Worm (Caenorhabditis elegans) whole organism, L4 larva: Measurements from ENCODE around the gene rol-8.

Experiments
- D1046.2 ChIP-seq: fragments of 200-800 bp; sonication (Bioruptor generic); IDR thresholded peaks from 2 replicates; pipeline ENCODE4 v1.3.6; 2022; ENCODE audit warnings: missing genetic modification characterization, missing compliant biosample characterization
- F37D6.2 ChIP-seq: sonication (generic microtip); optimal IDR thresholded peaks from 2 replicates; lab custom pipeline; 2016; ENCODE audit warnings: mild to moderate bottlenecking, missing genetic modification characterization, missing compliant biosample characterization
- T20F7.1 ChIP-seq: fragments of 200-800 bp; sonication (Bioruptor generic); optimal IDR thresholded peaks from 2 replicates; lab custom pipeline; 2018; ENCODE audit warnings: mild to moderate bottlenecking, missing genetic modification characterization, missing compliant biosample characterization
- Y48G9A.11 ChIP-seq: fragments of 200-800 bp; sonication (Bioruptor generic); IDR thresholded peaks from 2 replicates; pipeline ENCODE4 v1.3.6; 2022; ENCODE audit warnings: missing genetic modification reagents, missing genetic modification characterization, missing compliant biosample characterization
- Y5F2A.4 ChIP-seq: fragments of 200-800 bp; sonication (Bioruptor generic); optimal IDR thresholded peaks from 2 replicates; lab custom pipeline; 2018; ENCODE audit warnings: mild to moderate bottlenecking, missing genetic modification characterization, missing compliant biosample characterization
- aha-1 ChIP-seq: fragments of 150-350 bp; peaks from one replicate; lab custom pipeline; 2014; ENCODE audit warnings: missing biosample characterization, missing genetic modification characterization
- aly-2 ChIP-seq: sonication (generic microtip); optimal IDR thresholded peaks from 2 replicates; lab custom pipeline; 2018; ENCODE audit warnings: missing biosample characterization, missing genetic modification characterization
- ama-1 ChIP-seq: fragments of 150-350 bp; optimal IDR thresholded peaks from 2 replicates; lab custom pipeline; 2014; ENCODE audit warnings: inconsistent platforms, mixed read lengths
- ceh-20 ChIP-seq: fragments of 200-800 bp; sonication (Bioruptor generic); IDR thresholded peaks from 2 replicates; pipeline ENCODE4 v1.3.6; 2022; ENCODE audit warnings: missing genetic modification reagents, missing genetic modification characterization, missing compliant biosample characterization
- ceh-28 ChIP-seq: fragments of 150-350 bp; optimal IDR thresholded peaks from 2 replicates; lab custom pipeline; 2014; ENCODE audit warnings: missing biosample characterization, missing genetic modification reagents, missing genetic modification characterization
- ceh-32 ChIP-seq: sonication (generic microtip); optimal IDR thresholded peaks from 2 replicates; lab custom pipeline; 2016; ENCODE audit warnings: mild to moderate bottlenecking, missing genetic modification characterization, missing compliant biosample characterization; ENCODE audit not compliant: poor library complexity
- cey-2 ChIP-seq: sonication (generic microtip); optimal IDR thresholded peaks from 3 replicates; lab custom pipeline; 2017; ENCODE audit warnings: missing genetic modification characterization, mild to moderate bottlenecking, missing compliant biosample characterization, antibody characterized with exemption, borderline replicate concordance; ENCODE audit not compliant: insufficient read depth
- ctbp-1 ChIP-seq: fragments of 200-800 bp; sonication (Bioruptor generic); IDR thresholded peaks from 2 replicates; pipeline ENCODE4 v1.3.6; 2022; ENCODE audit warnings: missing genetic modification reagents, missing genetic modification characterization, missing compliant biosample characterization
- dmd-6 ChIP-seq: fragments of 200-800 bp; sonication (Bioruptor generic); IDR thresholded peaks from 2 replicates; pipeline ENCODE4 v1.3.6; 2022; ENCODE audit warnings: missing genetic modification reagents, missing genetic modification characterization, missing compliant biosample characterization
- egl-27 ChIP-seq: sonication (generic microtip); optimal IDR thresholded peaks from 3 replicates; lab custom pipeline; 2017; ENCODE audit warnings: missing biosample characterization, missing genetic modification reagents, missing genetic modification characterization
- fkh-10 ChIP-seq: fragments of 150-350 bp; optimal IDR thresholded peaks from 2 replicates; lab custom pipeline; 2014; ENCODE audit warnings: missing biosample characterization, missing genetic modification reagents, missing genetic modification characterization
- gei-8 ChIP-seq: fragments of 200-800 bp; sonication (Bioruptor generic); optimal IDR thresholded peaks from 2 replicates; lab custom pipeline; 2018; ENCODE audit warnings: mild to moderate bottlenecking, missing genetic modification characterization, missing compliant biosample characterization
- hlh-11 ChIP-seq: fragments of 200-800 bp; sonication (Bioruptor generic); optimal IDR thresholded peaks from 2 replicates; lab custom pipeline; 2018; ENCODE audit warnings: mild to moderate bottlenecking, missing genetic modification characterization, missing compliant biosample characterization
- hmg-1.1 ChIP-seq: fragments of 200-800 bp; sonication (Bioruptor generic); IDR thresholded peaks from 2 replicates; pipeline ENCODE4 v1.3.6; 2022; ENCODE audit warnings: missing genetic modification reagents, missing genetic modification characterization, missing compliant biosample characterization
- lin-1 ChIP-seq: fragments of 200-800 bp; sonication (Bioruptor generic); IDR thresholded peaks from 2 replicates; pipeline ENCODE4 v1.3.6; 2022; ENCODE audit warnings: missing genetic modification reagents, missing genetic modification characterization, missing compliant biosample characterization
- lin-29 ChIP-seq: fragments of 200-800 bp; sonication (Bioruptor generic); IDR thresholded peaks from 2 replicates; pipeline ENCODE4 v1.3.6; 2022; ENCODE audit warnings: missing genetic modification reagents, missing genetic modification characterization, missing compliant biosample characterization
- lin-39 ChIP-seq: fragments of 150-350 bp; optimal IDR thresholded peaks from 2 replicates; lab custom pipeline; 2014; ENCODE audit warnings: missing biosample characterization, missing genetic modification reagents, missing genetic modification characterization
- lsy-2 ChIP-seq, 2 experiments: fragments of 150-350 bp in 1 of 2; sonication (generic microtip) in 1 of 2; optimal IDR thresholded peaks; 2 replicates each; lab custom pipeline; 2014 to 2017; ENCODE audit warnings: missing biosample characterization in 2 of 2, missing genetic modification characterization in 2 of 2
- mep-1 ChIP-seq: fragments of 150-350 bp; sonication (generic microtip); optimal IDR thresholded peaks from 3 replicates; lab custom pipeline; 2014; ENCODE audit warnings: missing biosample characterization, missing genetic modification characterization
- mes-2 ChIP-seq: sonication (generic microtip); optimal IDR thresholded peaks from 2 replicates; lab custom pipeline; 2016; ENCODE audit warnings: missing genotype, mild to moderate bottlenecking, missing genetic modification characterization, missing compliant biosample characterization; ENCODE audit not compliant: poor library complexity, severe bottlenecking
- mxl-3 ChIP-seq: fragments of 200-800 bp; sonication (Bioruptor generic); optimal IDR thresholded peaks from 2 replicates; lab custom pipeline; 2018; ENCODE audit warnings: mild to moderate bottlenecking, missing genetic modification characterization, missing compliant biosample characterization
- nhr-111 ChIP-seq: fragments of 200-800 bp; sonication (Bioruptor generic); optimal IDR thresholded peaks from 2 replicates; lab custom pipeline; 2018; ENCODE audit warnings: mild to moderate bottlenecking, missing genetic modification characterization, missing compliant biosample characterization
- nhr-237 ChIP-seq: sonication (generic microtip); optimal IDR thresholded peaks from 2 replicates; lab custom pipeline; 2017; ENCODE audit warnings: missing biosample characterization, missing genetic modification characterization
- nhr-25 ChIP-seq: sonication (generic microtip); optimal IDR thresholded peaks from 2 replicates; lab custom pipeline; 2017; ENCODE audit warnings: missing genetic modification characterization, mild to moderate bottlenecking, missing compliant biosample characterization, antibody characterized with exemption, moderate library complexity, borderline replicate concordance; ENCODE audit not compliant: insufficient read depth
- nhr-28 ChIP-seq: fragments of 150-350 bp; optimal IDR thresholded peaks from 2 replicates; lab custom pipeline; 2014; ENCODE audit warnings: missing biosample characterization, missing genetic modification characterization
- rbr-2 ChIP-seq: sonication (generic microtip); optimal IDR thresholded peaks from 2 replicates; lab custom pipeline; 2016; ENCODE audit warnings: missing genotype, missing genetic modification characterization, missing compliant biosample characterization
- saeg-2 ChIP-seq: fragments of 200-800 bp; sonication (Bioruptor generic); IDR thresholded peaks from 2 replicates; pipeline ENCODE4 v1.3.6; 2022; ENCODE audit warnings: missing genetic modification reagents, missing genetic modification characterization, missing compliant biosample characterization
- set-16 ChIP-seq: fragments of 200-800 bp; sonication (Bioruptor generic); IDR thresholded peaks from 2 replicates; pipeline ENCODE4 v1.3.6; 2022; ENCODE audit warnings: missing genetic modification reagents, missing genetic modification characterization, missing compliant biosample characterization
- snpc-1.2 ChIP-seq: fragments of 200-800 bp; sonication (Bioruptor generic); IDR thresholded peaks from 2 replicates; pipeline ENCODE4 v1.3.6; 2022; ENCODE audit warnings: missing genetic modification reagents, missing genetic modification characterization, missing compliant biosample characterization
- spr-3 ChIP-seq: fragments of 200-800 bp; sonication (Bioruptor generic); optimal IDR thresholded peaks from 2 replicates; lab custom pipeline; 2018; ENCODE audit warnings: mild to moderate bottlenecking, missing genetic modification characterization, missing compliant biosample characterization
- tag-97 ChIP-seq: fragments of 200-800 bp; sonication (Bioruptor generic); IDR thresholded peaks from 2 replicates; pipeline ENCODE4 v1.3.6; 2022; ENCODE audit warnings: missing genetic modification characterization, missing compliant biosample characterization
- tra-1 ChIP-seq: fragments of 200-800 bp; sonication (Bioruptor generic); IDR thresholded peaks from 2 replicates; pipeline ENCODE4 v1.3.6; 2022; ENCODE audit warnings: missing genetic modification reagents, missing genetic modification characterization, missing compliant biosample characterization
- unc-130 ChIP-seq: sonication (generic microtip); optimal IDR thresholded peaks from 2 replicates; lab custom pipeline; 2016; ENCODE audit warnings: missing genetic modification reagents, missing genetic modification characterization, missing compliant biosample characterization
- unc-62 ChIP-seq, 3 experiments: fragments of 150-350 bp in 1 of 3; sonication (generic microtip); optimal IDR thresholded peaks in 2 of 3; peaks in 1 of 3; 1 replicate in 1 of 3; 2 replicates in 2 of 3; lab custom pipeline; 2014 to 2017; ENCODE audit warnings: missing biosample characterization in 3 of 3, missing genetic modification characterization in 3 of 3, missing genetic modification reagents in 3 of 3, missing genotype in 1 of 3
- vab-7 ChIP-seq: fragments of 200-800 bp; sonication (Bioruptor generic); IDR thresholded peaks from 2 replicates; pipeline ENCODE4 v1.3.6; 2022; ENCODE audit warnings: missing genetic modification reagents, missing genetic modification characterization, missing compliant biosample characterization
- zfp-3 ChIP-seq: fragments of 200-800 bp; sonication (Bioruptor generic); conservative IDR thresholded peaks from 2 replicates; pipeline ENCODE4 v1.3.6; 2022; ENCODE audit warnings: missing genetic modification reagents, missing genetic modification characterization, missing compliant biosample characterization
- zip-2 ChIP-seq: fragments of 150-350 bp; optimal IDR thresholded peaks from 2 replicates; lab custom pipeline; 2014; ENCODE audit warnings: missing biosample characterization, missing genetic modification characterization
- ztf-11 ChIP-seq: fragments of 150-350 bp; optimal IDR thresholded peaks from 2 replicates; lab custom pipeline; 2014; ENCODE audit warnings: missing biosample characterization, missing genetic modification characterization
- ztf-7 ChIP-seq: fragments of 150-350 bp; optimal IDR thresholded peaks from 2 replicates; lab custom pipeline; 2014; ENCODE audit warnings: missing biosample characterization, missing genetic modification characterization

rol-8 gene

ce11 chrII:7577412-7577811 is 33.5 kb downstream of the rol-8 start, which contains the start of gene F35D2.6:
TSS of gene F35D2.6 (plus strand) at chrII:7577712.
- TF ChIP-seq lin-39 (tag; lab: Kevin White, UChicago) (no peak), nhr-25 (tag; lab: Kevin White, UChicago) (no peak), zip-2 (tag; lab: Kevin White, UChicago) (no peak), saeg-2 (GFP tag; lab: Robert Waterston, UW) (no peak), tra-1 (no peak), T20F7.1 (no peak), ceh-32 (tag; lab: Kevin White, UChicago) (no peak), lin-29 (no peak), mxl-3 (GFP tag; lab: Kevin White, UChicago) (no peak), hlh-11 (tag; lab: Kevin White, UChicago) (no peak), nhr-28 (no peak), ztf-7 (no peak)

ce11 chrII:7583555-7583954 is 39.6 kb downstream of the rol-8 start, which contains the start of gene mks-3:
TSS of gene mks-3 (minus strand) at chrII:7583655.
- TF ChIP-seq tra-1 (no peak), ama-1 (lab: Kevin White, UChicago) (no peak), unc-130 (GFP tag; lab: Kevin White, UChicago) (no peak), lin-1 (no peak), rbr-2 (tag; lab: Kevin White, UChicago) (no peak), ztf-11 (no peak), snpc-1.2 (no peak)

ce11 chrII:7588295-7588694 is 44.4 kb downstream of the rol-8 start:
- TF ChIP-seq mes-2 (tag; lab: Kevin White, UChicago): no peak
- peak in 1 of 2 experiments; percentile 94 for TF ChIP-seq unc-62 (GFP tag; optimal IDR thresholded peaks at IDR 0.05 in 1 of 2; lab: Kevin White, UChicago)
- TF ChIP-seq unc-62 (tag; optimal IDR thresholded peaks at IDR 0.05; lab: Kevin White, UChicago): no peak
- TF ChIP-seq, all 104 proteins: peak for 1

- TF ChIP-seq aly-2 (tag; lab: Kevin White, UChicago) (no peak), Y48G9A.11 (GFP tag; lab: Robert Waterston, UW) (no peak), tag-97 (GFP tag; lab: Robert Waterston, UW) (no peak), egl-27 (tag; lab: Kevin White, UChicago) (no peak), unc-130 (GFP tag; lab: Kevin White, UChicago) (no peak), vab-7 (GFP tag; lab: Robert Waterston, UW) (no peak), mep-1 (tag; lab: Kevin White, UChicago) (peak; percentile 25), rbr-2 (tag; lab: Kevin White, UChicago) (peak; percentile 49), cey-2 (no peak), F37D6.2 (tag; lab: Kevin White, UChicago) (peak; percentile 80), zfp-3 (GFP tag; lab: Robert Waterston, UW) (no peak), ctbp-1 (GFP tag; lab: Robert Waterston, UW) (peak; percentile 72; the same call in 1 of the 2 replicates), nhr-237 (no peak), lsy-2 (tag; optimal IDR thresholded peaks at IDR 0.05; lab: Kevin White, UChicago) (peak in 1 of 2 experiments; percentile 27), T20F7.1 (no peak), Y5F2A.4 (GFP tag; lab: Kevin White, UChicago) (no peak), hmg-1.1 (GFP tag; lab: Robert Waterston, UW) (peak; percentile 62), gei-8 (GFP tag; lab: Kevin White, UChicago) (no peak), spr-3 (GFP tag; lab: Kevin White, UChicago) (no peak), aha-1 (tag; lab: Kevin White, UChicago) (peak; percentile 94), ceh-28 (tag; lab: Kevin White, UChicago) (no peak), set-16 (GFP tag; lab: Robert Waterston, UW) (peak; percentile 54; the same call in 1 of the 2 replicates), dmd-6 (0 out of 2 replicates have a peak, but pooled peaks have one; percentile 12), mes-2 (tag; lab: Kevin White, UChicago) (peak; percentile 3), ceh-20 (GFP tag; lab: Robert Waterston, UW) (0 out of 2 replicates have a peak, but pooled peaks have one; percentile 37), snpc-1.2 (no peak), nhr-111 (GFP tag; lab: Kevin White, UChicago) (no peak), unc-62 (GFP tag; optimal IDR thresholded peaks at IDR 0.05 in 1 of 2; lab: Kevin White, UChicago) (peak in 1 of 2 experiments; percentile 94), unc-62 (tag; optimal IDR thresholded peaks at IDR 0.05; lab: Kevin White, UChicago) (no peak), D1046.2 (GFP tag; lab: Robert Waterston, UW) (no peak), fkh-10 (GFP tag; lab: Kevin White, UChicago) (peak; percentile 87)
Measured at ce11 chrII:7593227-7593626, 49.3 kb downstream of the rol-8 start.
